Fruit fly (Drosophila melanogaster) whole organism: Measurements from ENCODE around the gene Irk1.

Source experiments
- CG8478 ChIP-seq: fragments of >200 bp; optimal IDR thresholded peaks from 2 replicates; lab custom pipeline; 2018; ENCODE audit warnings: inconsistent platforms
- Dll ChIP-seq: fragments of >200 bp; optimal IDR thresholded peaks from 2 replicates; lab custom pipeline; 2017
- pan ChIP-seq: fragments of >200 bp; optimal IDR thresholded peaks from 2 replicates; lab custom pipeline; 2017
- psq ChIP-seq: fragments of >200 bp; optimal IDR thresholded peaks from 2 replicates; lab custom pipeline; 2017
- usp ChIP-seq: fragments of >200 bp; optimal IDR thresholded peaks from 2 replicates; lab custom pipeline; 2017; ENCODE audit warnings: missing biosample characterization, missing genetic modification characterization, mixed read lengths

DNA sequence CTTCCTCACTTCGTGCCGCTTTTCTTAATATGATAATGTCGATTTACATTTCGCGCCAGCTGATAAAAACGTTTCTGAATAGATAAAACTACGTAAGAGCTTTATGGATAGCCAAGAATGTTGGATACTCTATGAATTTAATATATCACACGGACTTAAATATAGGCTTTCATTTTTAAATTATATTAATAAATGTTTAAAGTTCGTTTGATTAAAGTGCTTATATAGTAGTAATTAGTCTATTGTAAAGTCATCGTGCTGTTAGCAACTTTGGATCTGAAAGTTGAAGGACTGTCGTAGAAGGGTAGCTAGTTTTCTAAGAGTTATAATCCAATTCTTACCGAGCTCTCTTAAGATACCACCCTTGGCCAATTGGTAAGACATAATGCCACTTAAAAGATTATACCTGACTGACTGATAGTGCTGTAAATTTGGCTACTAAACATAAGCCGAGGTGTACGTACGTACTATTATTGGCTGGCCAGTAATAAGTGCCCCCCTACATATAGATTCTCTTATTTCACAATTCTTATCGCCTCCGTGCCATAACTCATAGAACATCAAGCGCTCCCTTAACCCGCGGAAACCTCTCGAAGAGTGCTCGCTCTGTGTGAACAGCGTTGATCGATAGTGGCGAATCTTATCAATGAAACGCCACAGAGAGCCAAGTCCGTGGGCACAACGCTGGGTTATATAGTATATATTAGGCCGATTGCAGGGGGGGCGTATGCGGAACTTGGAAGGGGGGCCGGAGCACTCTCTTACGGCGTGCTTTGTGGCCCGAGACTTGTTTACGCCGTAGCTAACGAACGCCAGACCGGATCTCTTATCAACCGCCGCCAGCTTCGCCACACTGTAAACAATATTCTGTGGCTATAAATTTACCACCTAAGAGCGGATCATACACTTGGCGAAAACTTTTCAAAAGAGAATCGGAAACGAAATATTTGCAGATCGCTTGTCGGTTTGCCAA, 42.4 kb downstream of the Irk1 start:
- TF ChIP-seq pan (lab: Kevin White, UChicago): no peak
- no peak for TF ChIP-seq Dll (lab: Kevin White, UChicago)
- no peak for TF ChIP-seq psq
- TF ChIP-seq CG8478 (lab: Kevin White, UChicago): no peak
- TF ChIP-seq usp (GFP tag; lab: Kevin White, UChicago): no peak
